Worm (Caenorhabditis elegans) whole organism, L4 larva: ENCODE measurements around the gene pkc-1.

Source experiments
- D1046.2 ChIP-seq: fragments of 200-800 bp; sonication (Bioruptor generic); IDR thresholded peaks from 2 replicates; pipeline ENCODE4 v1.3.6; 2022; ENCODE audit warnings: missing genetic modification characterization, missing compliant biosample characterization
- F10B5.3 ChIP-seq: sonication (generic microtip); optimal IDR thresholded peaks from 2 replicates; lab custom pipeline; 2016; ENCODE audit warnings: mild to moderate bottlenecking, missing genetic modification characterization, missing compliant biosample characterization
- F26F4.8 ChIP-seq: fragments of 200-800 bp; sonication (Bioruptor generic); conservative IDR thresholded peaks from 2 replicates; pipeline ENCODE4 v1.3.6; 2022; ENCODE audit warnings: missing genetic modification characterization, missing compliant biosample characterization
- F44E2.7 ChIP-seq: fragments of 200-800 bp; sonication (Bioruptor generic); IDR thresholded peaks from 2 replicates; pipeline ENCODE4 v2.1.2; 2022; ENCODE audit warnings: missing genetic modification characterization, missing compliant biosample characterization
- F49E8.2 ChIP-seq: sonication (generic microtip); optimal IDR thresholded peaks from 2 replicates; lab custom pipeline; 2016; ENCODE audit warnings: missing compliant biosample characterization, mild to moderate bottlenecking, missing genetic modification characterization, borderline replicate concordance
- T20F7.1 ChIP-seq: fragments of 200-800 bp; sonication (Bioruptor generic); optimal IDR thresholded peaks from 2 replicates; lab custom pipeline; 2018; ENCODE audit warnings: mild to moderate bottlenecking, missing genetic modification characterization, missing compliant biosample characterization
- Y105C5A.15 ChIP-seq: fragments of 200-800 bp; sonication (Bioruptor generic); IDR thresholded peaks from 2 replicates; pipeline ENCODE4 v1.3.6; 2022; ENCODE audit warnings: missing genetic modification characterization, missing compliant biosample characterization
- ZK546.5 ChIP-seq, 2 experiments: sonication (generic microtip); optimal IDR thresholded peaks; 2 replicates each; lab custom pipeline; 2017; ENCODE audit warnings: missing biosample characterization in 2 of 2, missing genetic modification characterization in 2 of 2
- ceh-28 ChIP-seq: fragments of 150-350 bp; optimal IDR thresholded peaks from 2 replicates; lab custom pipeline; 2014; ENCODE audit warnings: missing biosample characterization, missing genetic modification reagents, missing genetic modification characterization
- ceh-32 ChIP-seq: sonication (generic microtip); optimal IDR thresholded peaks from 2 replicates; lab custom pipeline; 2016; ENCODE audit warnings: mild to moderate bottlenecking, missing genetic modification characterization, missing compliant biosample characterization; ENCODE audit not compliant: poor library complexity
- daf-12 ChIP-seq: fragments of 150-350 bp; optimal IDR thresholded peaks from 2 replicates; lab custom pipeline; 2014; ENCODE audit warnings: missing biosample characterization, missing genetic modification reagents, missing genetic modification characterization
- daf-19 ChIP-seq: fragments of 200-800 bp; sonication (Bioruptor generic); conservative IDR thresholded peaks from 2 replicates; pipeline ENCODE4 v1.3.6; 2022; ENCODE audit warnings: missing genetic modification characterization, missing compliant biosample characterization
- duxl-1 ChIP-seq: sonication (generic microtip); optimal IDR thresholded peaks from 2 replicates; lab custom pipeline; 2016; ENCODE audit warnings: mild to moderate bottlenecking, missing genetic modification characterization, moderate library complexity, missing compliant biosample characterization; ENCODE audit not compliant: poor library complexity
- dve-1 ChIP-seq: sonication (generic microtip); optimal IDR thresholded peaks from 2 replicates; lab custom pipeline; 2017; ENCODE audit warnings: antibody characterized with exemption, mild to moderate bottlenecking, missing genetic modification characterization, missing compliant biosample characterization; ENCODE audit not compliant: insufficient read depth
- egl-43 ChIP-seq: fragments of 200-800 bp; sonication (Bioruptor generic); IDR thresholded peaks from 2 replicates; pipeline ENCODE4 v1.3.6; 2022; ENCODE audit warnings: missing genetic modification reagents, missing genetic modification characterization, missing compliant biosample characterization
- fkh-10 ChIP-seq: fragments of 150-350 bp; optimal IDR thresholded peaks from 2 replicates; lab custom pipeline; 2014; ENCODE audit warnings: missing biosample characterization, missing genetic modification reagents, missing genetic modification characterization
- gei-8 ChIP-seq: fragments of 200-800 bp; sonication (Bioruptor generic); optimal IDR thresholded peaks from 2 replicates; lab custom pipeline; 2018; ENCODE audit warnings: mild to moderate bottlenecking, missing genetic modification characterization, missing compliant biosample characterization
- hmg-1.1 ChIP-seq: fragments of 200-800 bp; sonication (Bioruptor generic); IDR thresholded peaks from 2 replicates; pipeline ENCODE4 v1.3.6; 2022; ENCODE audit warnings: missing genetic modification reagents, missing genetic modification characterization, missing compliant biosample characterization
- lin-13 ChIP-seq: fragments of 150-350 bp; optimal IDR thresholded peaks from 2 replicates; lab custom pipeline; 2014; ENCODE audit warnings: missing biosample characterization, missing genetic modification reagents, missing genetic modification characterization
- lin-29 ChIP-seq: fragments of 200-800 bp; sonication (Bioruptor generic); IDR thresholded peaks from 2 replicates; pipeline ENCODE4 v1.3.6; 2022; ENCODE audit warnings: missing genetic modification reagents, missing genetic modification characterization, missing compliant biosample characterization
- lin-39 ChIP-seq: fragments of 150-350 bp; optimal IDR thresholded peaks from 2 replicates; lab custom pipeline; 2014; ENCODE audit warnings: missing biosample characterization, missing genetic modification reagents, missing genetic modification characterization
- lir-3 ChIP-seq: sonication (generic microtip); optimal IDR thresholded peaks from 2 replicates; lab custom pipeline; 2016; ENCODE audit warnings: mild to moderate bottlenecking, missing genetic modification characterization, missing compliant biosample characterization
- lsy-2 ChIP-seq, 2 experiments: fragments of 150-350 bp in 1 of 2; sonication (generic microtip) in 1 of 2; optimal IDR thresholded peaks; 2 replicates each; lab custom pipeline; 2014 to 2017; ENCODE audit warnings: missing biosample characterization in 2 of 2, missing genetic modification characterization in 2 of 2
- madf-5 ChIP-seq, 2 experiments: fragments of 200-800 bp; sonication (Bioruptor generic); IDR thresholded peaks; 2 replicates each; pipeline ENCODE4 v1.3.6; 2022; ENCODE audit warnings: missing compliant biosample characterization in 2 of 2, missing genetic modification characterization in 2 of 2
- mxl-2 ChIP-seq: fragments of 200-800 bp; sonication (Bioruptor generic); conservative IDR thresholded peaks from 2 replicates; pipeline ENCODE4 v1.3.6; 2022; ENCODE audit warnings: missing genetic modification reagents, missing genetic modification characterization, missing compliant biosample characterization
- nhr-10 ChIP-seq: fragments of 150-350 bp; optimal IDR thresholded peaks from 2 replicates; lab custom pipeline; 2014; ENCODE audit warnings: missing biosample characterization, missing genetic modification characterization
- nhr-111 ChIP-seq: fragments of 200-800 bp; sonication (Bioruptor generic); optimal IDR thresholded peaks from 2 replicates; lab custom pipeline; 2018; ENCODE audit warnings: mild to moderate bottlenecking, missing genetic modification characterization, missing compliant biosample characterization
- nhr-28 ChIP-seq: fragments of 150-350 bp; optimal IDR thresholded peaks from 2 replicates; lab custom pipeline; 2014; ENCODE audit warnings: missing biosample characterization, missing genetic modification characterization
- nhr-41 ChIP-seq: fragments of 200-800 bp; sonication (Bioruptor generic); IDR thresholded peaks from 2 replicates; pipeline ENCODE4 v1.3.6; 2022; ENCODE audit warnings: missing genetic modification reagents, missing genetic modification characterization, missing compliant biosample characterization
- nhr-76 ChIP-seq: fragments of 150-350 bp; optimal IDR thresholded peaks from 2 replicates; lab custom pipeline; 2014; ENCODE audit warnings: missing biosample characterization, missing genetic modification characterization
- nhr-77 ChIP-seq: fragments of 150-350 bp; optimal IDR thresholded peaks from 2 replicates; lab custom pipeline; 2014; ENCODE audit warnings: missing biosample characterization, missing genetic modification characterization
- rbr-2 ChIP-seq: sonication (generic microtip); optimal IDR thresholded peaks from 2 replicates; lab custom pipeline; 2016; ENCODE audit warnings: missing genotype, missing genetic modification characterization, missing compliant biosample characterization
- saeg-2 ChIP-seq: fragments of 200-800 bp; sonication (Bioruptor generic); IDR thresholded peaks from 2 replicates; pipeline ENCODE4 v1.3.6; 2022; ENCODE audit warnings: missing genetic modification reagents, missing genetic modification characterization, missing compliant biosample characterization
- set-16 ChIP-seq: fragments of 200-800 bp; sonication (Bioruptor generic); IDR thresholded peaks from 2 replicates; pipeline ENCODE4 v1.3.6; 2022; ENCODE audit warnings: missing genetic modification reagents, missing genetic modification characterization, missing compliant biosample characterization
- spr-1 ChIP-seq: sonication (generic microtip); optimal IDR thresholded peaks from 2 replicates; lab custom pipeline; 2016; ENCODE audit warnings: mild to moderate bottlenecking, missing genetic modification characterization, missing compliant biosample characterization
- spr-3 ChIP-seq: fragments of 200-800 bp; sonication (Bioruptor generic); optimal IDR thresholded peaks from 2 replicates; lab custom pipeline; 2018; ENCODE audit warnings: mild to moderate bottlenecking, missing genetic modification characterization, missing compliant biosample characterization
- tag-97 ChIP-seq: fragments of 200-800 bp; sonication (Bioruptor generic); IDR thresholded peaks from 2 replicates; pipeline ENCODE4 v1.3.6; 2022; ENCODE audit warnings: missing genetic modification characterization, missing compliant biosample characterization
- tra-1 ChIP-seq: fragments of 200-800 bp; sonication (Bioruptor generic); IDR thresholded peaks from 2 replicates; pipeline ENCODE4 v1.3.6; 2022; ENCODE audit warnings: missing genetic modification reagents, missing genetic modification characterization, missing compliant biosample characterization
- unc-130 ChIP-seq: sonication (generic microtip); optimal IDR thresholded peaks from 2 replicates; lab custom pipeline; 2016; ENCODE audit warnings: missing genetic modification reagents, missing genetic modification characterization, missing compliant biosample characterization
- unc-62 ChIP-seq, 3 experiments: fragments of 150-350 bp in 1 of 3; sonication (generic microtip); optimal IDR thresholded peaks in 2 of 3; peaks in 1 of 3; 1 replicate in 1 of 3; 2 replicates in 2 of 3; lab custom pipeline; 2014 to 2017; ENCODE audit warnings: missing biosample characterization in 3 of 3, missing genetic modification characterization in 3 of 3, missing genetic modification reagents in 3 of 3, missing genotype in 1 of 3
- vab-7 ChIP-seq: fragments of 200-800 bp; sonication (Bioruptor generic); IDR thresholded peaks from 2 replicates; pipeline ENCODE4 v1.3.6; 2022; ENCODE audit warnings: missing genetic modification reagents, missing genetic modification characterization, missing compliant biosample characterization
- zag-1 ChIP-seq: fragments of 150-350 bp; optimal IDR thresholded peaks from 2 replicates; lab custom pipeline; 2014; ENCODE audit warnings: missing biosample characterization, missing genetic modification characterization
- zfp-2 ChIP-seq: sonication (generic microtip); optimal IDR thresholded peaks from 2 replicates; lab custom pipeline; 2016; ENCODE audit warnings: mild to moderate bottlenecking, missing genetic modification characterization, missing compliant biosample characterization
- zip-11 ChIP-seq: fragments of 200-800 bp; sonication (Bioruptor generic); IDR thresholded peaks from 2 replicates; pipeline ENCODE4 v1.3.6; 2022; ENCODE audit warnings: missing genetic modification characterization, missing compliant biosample characterization
- ztf-11 ChIP-seq: fragments of 150-350 bp; optimal IDR thresholded peaks from 2 replicates; lab custom pipeline; 2014; ENCODE audit warnings: missing biosample characterization, missing genetic modification characterization
- ztf-7 ChIP-seq: fragments of 150-350 bp; optimal IDR thresholded peaks from 2 replicates; lab custom pipeline; 2014; ENCODE audit warnings: missing biosample characterization, missing genetic modification characterization

pkc-1 gene

DNA sequence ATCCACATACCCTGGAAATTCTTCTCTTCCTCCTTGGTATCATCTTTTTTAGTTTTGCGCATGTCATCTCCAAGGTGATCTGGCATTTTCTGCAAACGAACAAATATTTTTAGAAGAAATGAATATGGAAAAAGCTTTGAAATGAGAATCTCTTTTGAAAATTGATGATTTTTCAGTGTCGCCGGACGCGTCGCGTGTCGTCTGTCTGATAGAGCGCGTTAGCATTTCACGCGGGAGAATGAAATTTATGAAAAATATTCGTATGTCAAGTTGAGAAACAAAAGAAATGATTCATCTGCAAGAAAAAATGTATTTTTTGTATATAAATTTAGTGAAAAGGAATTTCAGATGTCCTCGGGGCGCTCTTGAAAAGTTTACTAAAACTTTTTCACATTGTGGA lies 49.7 kb downstream of the pkc-1 start, which contains the start of gene rpt-1 (continued):
- TF ChIP-seq ceh-32 (tag; lab: Kevin White, UChicago) (no peak), F10B5.3 (tag; lab: Kevin White, UChicago) (no peak), F26F4.8 (no peak), tra-1 (GFP tag; lab: Robert Waterston, UW) (no peak), F49E8.2 (tag; lab: Kevin White, UChicago) (no peak), ceh-28 (tag; lab: Kevin White, UChicago) (no peak), Y105C5A.15 (GFP tag; lab: Robert Waterston, UW) (no peak), zip-11 (no peak), zag-1 (tag; lab: Kevin White, UChicago) (no peak), fkh-10 (no peak), set-16 (GFP tag; lab: Robert Waterston, UW) (no peak), zfp-2 (tag; lab: Kevin White, UChicago) (no peak), nhr-77 (tag; lab: Kevin White, UChicago) (no peak), vab-7 (GFP tag; lab: Robert Waterston, UW) (no peak), saeg-2 (no peak), D1046.2 (no peak), mxl-2 (GFP tag; lab: Robert Waterston, UW) (no peak), gei-8 (GFP tag; lab: Kevin White, UChicago) (no peak), lin-39 (tag; lab: Kevin White, UChicago) (no peak), hmg-1.1 (GFP tag; lab: Robert Waterston, UW) (peak; percentile 44; the same call in 1 of the 2 replicates), T20F7.1 (peak; percentile 3), egl-43 (no peak), ztf-11 (tag; lab: Kevin White, UChicago) (no peak)

- TF ChIP-seq zip-11 = no peak
- peak; percentile 69 for TF ChIP-seq gei-8 (GFP tag; lab: Kevin White, UChicago)
- peak; percentile 88 for TF ChIP-seq F10B5.3 (tag; lab: Kevin White, UChicago)
- TF ChIP-seq daf-12 (tag; lab: Kevin White, UChicago) = no peak
- no peak for TF ChIP-seq lin-29 (GFP tag; lab: Robert Waterston, UW)
- peak; percentile 75 to 91 for TF ChIP-seq lsy-2 (tag; optimal IDR thresholded peaks at IDR 0.05; lab: Kevin White, UChicago)
- peak; percentile 5; the same call in 1 of the 2 replicates for TF ChIP-seq Y105C5A.15 (GFP tag; lab: Robert Waterston, UW)
- 0 out of 2 replicates have a peak, but pooled peaks have one; percentile 8 for TF ChIP-seq nhr-41 (GFP tag; lab: Robert Waterston, UW)
- TF ChIP-seq T20F7.1 = peak; percentile 79
- TF ChIP-seq daf-19 = 0 out of 2 replicates have a peak, but pooled peaks have one; percentile 34
- no peak for TF ChIP-seq mxl-2 (GFP tag; lab: Robert Waterston, UW)
- peak; percentile 86 for TF ChIP-seq lin-13 (GFP tag; lab: Kevin White, UChicago)
- TF ChIP-seq vab-7 (GFP tag; lab: Robert Waterston, UW) = peak; percentile 70
- TF ChIP-seq spr-1 (tag; lab: Kevin White, UChicago) = peak; percentile 78
- peak; percentile 56; the same call in 1 of the 2 replicates for TF ChIP-seq D1046.2
- no peak for TF ChIP-seq ZK546.5 (tag; optimal IDR thresholded peaks at IDR 0.05; lab: Kevin White, UChicago)
- TF ChIP-seq rbr-2 (tag; lab: Kevin White, UChicago) = peak; percentile 93
- 0 out of 4 replicates have a peak, but pooled peaks of 1 of the 2 experiments have one; percentile 22 for TF ChIP-seq madf-5 (GFP tag; IDR thresholded peaks at IDR 0.05; lab: Robert Waterston, UW)
- peak; percentile 92 for TF ChIP-seq unc-130 (GFP tag; lab: Kevin White, UChicago)
- TF ChIP-seq nhr-28 (tag; lab: Kevin White, UChicago) = peak; percentile 85
- TF ChIP-seq ztf-7 = peak; percentile 72
- TF ChIP-seq tag-97 (GFP tag; lab: Robert Waterston, UW) = no peak; the same call in 1 of the 2 replicates
- TF ChIP-seq nhr-10 (tag; lab: Kevin White, UChicago) = no peak
- no peak for TF ChIP-seq nhr-76
- TF ChIP-seq nhr-111 = peak; percentile 72
- peak; percentile 78 for TF ChIP-seq duxl-1 (tag; lab: Kevin White, UChicago)
- no peak for TF ChIP-seq F44E2.7 (GFP tag; lab: Robert Waterston, UW)
- peak; percentile 96 for TF ChIP-seq dve-1 (tag; lab: Kevin White, UChicago)
- peak in 1 of 2 experiments; percentile 98 for TF ChIP-seq unc-62 (GFP tag; optimal IDR thresholded peaks at IDR 0.05 in 1 of 2; lab: Kevin White, UChicago)
- no peak for TF ChIP-seq unc-62 (tag; optimal IDR thresholded peaks at IDR 0.05; lab: Kevin White, UChicago)
- TF ChIP-seq spr-3 (GFP tag; lab: Kevin White, UChicago) = peak; percentile 78
- TF ChIP-seq lir-3 (tag; lab: Kevin White, UChicago) = peak; percentile 18
These were observed 52.0 kb downstream of the pkc-1 start, which contains the start of gene snr-4 for ce11 chrV:11979673-11980561. snr-4 (minus strand) TSS chrV:11979723.
